Fruit fly (Drosophila melanogaster) whole organism, embryonic: ENCODE data around the gene Atu.
A peak's percentile ranks its signal among the peaks of the same experiment; 100 is the strongest.

Experiments used
- BEAF-32 ChIP-seq: fragments of 200-800 bp; sonication (Bioruptor generic); optimal IDR thresholded peaks from 3 replicates; lab custom pipeline; 2017; ENCODE audit warnings: missing biosample characterization, missing genetic modification characterization, mild to moderate bottlenecking, moderate library complexity, missing genetic modification reagents
- CG10321 ChIP-seq: fragments of 200-800 bp; sonication (Bioruptor generic); IDR thresholded peaks from 2 replicates; pipeline ENCODE4 v1.3.6; 2022; ENCODE audit warnings: missing biosample characterization, missing genetic modification characterization
- CG11398 ChIP-seq: fragments of 200-800 bp; sonication (Bioruptor generic); optimal IDR thresholded peaks from 2 replicates; lab custom pipeline; 2016; ENCODE audit warnings: missing biosample characterization, missing genetic modification characterization
- CG14014 ChIP-seq: fragments of 200-800 bp; sonication (Bioruptor generic); IDR thresholded peaks from 2 replicates; pipeline ENCODE4 v1.3.6; 2022; ENCODE audit warnings: missing biosample characterization, missing genetic modification characterization
- CG14710 ChIP-seq: fragments of 200-800 bp; sonication (Bioruptor generic); optimal IDR thresholded peaks from 3 replicates; lab custom pipeline; 2019; ENCODE audit warnings: missing biosample characterization, mild to moderate bottlenecking, missing genetic modification characterization, moderate library complexity
- CG17359 ChIP-seq: fragments of 200-800 bp; sonication (Bioruptor generic); optimal IDR thresholded peaks from 3 replicates; lab custom pipeline; 2018; ENCODE audit warnings: missing biosample characterization, mild to moderate bottlenecking, missing genetic modification characterization, moderate library complexity
- CG17829 ChIP-seq: fragments of 200-800 bp; optimal IDR thresholded peaks from 2 replicates; lab custom pipeline; 2019; ENCODE audit warnings: missing biosample characterization, mild to moderate bottlenecking, missing genetic modification characterization, moderate library complexity
- CG18262 ChIP-seq: fragments of 200-800 bp; optimal IDR thresholded peaks from 3 replicates; lab custom pipeline; 2019; ENCODE audit warnings: missing biosample characterization, mild to moderate bottlenecking, missing genetic modification characterization, moderate library complexity
- CG2120 ChIP-seq: fragments of 200-800 bp; sonication (Bioruptor generic); optimal IDR thresholded peaks from 3 replicates; lab custom pipeline; 2016; ENCODE audit warnings: missing biosample characterization, missing genetic modification characterization
- CG2199 ChIP-seq: fragments of 200-800 bp; sonication (Bioruptor generic); IDR thresholded peaks from 3 replicates; pipeline ENCODE4 v1.3.6; 2022; ENCODE audit warnings: missing biosample characterization, missing genetic modification characterization
- CG34224 ChIP-seq: fragments of 200-800 bp; sonication (Bioruptor generic); IDR thresholded peaks from 3 replicates; pipeline ENCODE4 v1.3.6; 2022; ENCODE audit warnings: missing biosample characterization, missing genetic modification characterization; ENCODE audit not compliant: partially characterized antibody
- CG3995 ChIP-seq: fragments of 200-800 bp; sonication (Bioruptor generic); optimal IDR thresholded peaks from 3 replicates; lab custom pipeline; 2016; ENCODE audit warnings: missing biosample characterization, missing genetic modification characterization
- CG42726 ChIP-seq: fragments of 200-800 bp; sonication (Bioruptor generic); IDR thresholded peaks from 2 replicates; pipeline ENCODE4 v1.3.6; 2022; ENCODE audit warnings: missing biosample characterization, missing genetic modification characterization; ENCODE audit not compliant: partially characterized antibody
- CG4707 ChIP-seq: fragments of 200-800 bp; sonication (Bioruptor generic); optimal IDR thresholded peaks from 2 replicates; lab custom pipeline; 2018; ENCODE audit warnings: missing biosample characterization, mild to moderate bottlenecking, missing genetic modification characterization, moderate library complexity
- CG6254 ChIP-seq: fragments of 200-800 bp; sonication (Bioruptor generic); optimal IDR thresholded peaks from 3 replicates; lab custom pipeline; 2017; ENCODE audit warnings: mild to moderate bottlenecking, missing biosample characterization, missing genetic modification reagents, missing genetic modification characterization
- CG6683 ChIP-seq: fragments of 200-800 bp; sonication (Bioruptor generic); optimal IDR thresholded peaks from 2 replicates; lab custom pipeline; 2017; ENCODE audit warnings: missing biosample characterization, mild to moderate bottlenecking, missing genetic modification characterization, missing genetic modification reagents
- CG7963 ChIP-seq: fragments of 200-800 bp; sonication (Bioruptor generic); IDR thresholded peaks from 3 replicates; pipeline ENCODE4 v1.3.6; 2022; ENCODE audit warnings: missing biosample characterization, missing genetic modification characterization; ENCODE audit not compliant: partially characterized antibody
- CG7987 ChIP-seq: fragments of 200-800 bp; sonication (Bioruptor generic); optimal IDR thresholded peaks from 2 replicates; lab custom pipeline; 2018; ENCODE audit warnings: missing biosample characterization, mild to moderate bottlenecking, missing genetic modification characterization, moderate library complexity
- CG9437 ChIP-seq: fragments of 200-800 bp; sonication (Bioruptor generic); optimal IDR thresholded peaks from 2 replicates; lab custom pipeline; 2018; ENCODE audit warnings: missing biosample characterization, mild to moderate bottlenecking, missing genetic modification characterization
- CrebB ChIP-seq: fragments of 200-800 bp; sonication (Bioruptor generic); optimal IDR thresholded peaks from 3 replicates; lab custom pipeline; 2018; ENCODE audit warnings: missing biosample characterization, mild to moderate bottlenecking, missing genetic modification characterization
- Dad ChIP-seq: fragments of 200-800 bp; sonication (Bioruptor generic); optimal IDR thresholded peaks from 3 replicates; lab custom pipeline; 2016; ENCODE audit warnings: missing biosample characterization, missing genetic modification characterization
- Dfd ChIP-seq, 2 experiments: fragments of >200 bp; optimal IDR thresholded peaks; 2 replicates each; lab custom pipeline; 2017; ENCODE audit warnings: missing biosample characterization in 2 of 2, missing genetic modification characterization in 2 of 2
- Ets65A ChIP-seq: fragments of 200-800 bp; sonication (Bioruptor generic); peaks from one replicate; lab custom pipeline; 2016; ENCODE audit warnings: missing biosample characterization, missing genetic modification characterization
- GATAe ChIP-seq: fragments of 200-800 bp; sonication (Bioruptor generic); conservative IDR thresholded peaks from 2 replicates; pipeline ENCODE4 v1.3.6; 2022; ENCODE audit warnings: missing biosample characterization, missing genetic modification characterization
- Rfx ChIP-seq: fragments of 200-800 bp; sonication (Bioruptor generic); IDR thresholded peaks from 2 replicates; pipeline ENCODE4 v1.3.6; 2022; ENCODE audit warnings: missing biosample characterization, missing genetic modification characterization
- Six4 ChIP-seq: fragments of 200-800 bp; sonication (Bioruptor generic); optimal IDR thresholded peaks from 2 replicates; lab custom pipeline; 2016; ENCODE audit warnings: missing biosample characterization, missing genetic modification characterization
- Sry-β ChIP-seq: fragments of 200-800 bp; sonication (Bioruptor generic); optimal IDR thresholded peaks from 2 replicates; lab custom pipeline; 2018; ENCODE audit warnings: missing biosample characterization, mild to moderate bottlenecking, missing genetic modification characterization, moderate library complexity
- ac ChIP-seq: fragments of 200-800 bp; sonication (Bioruptor generic); optimal IDR thresholded peaks from 3 replicates; lab custom pipeline; 2017; ENCODE audit warnings: missing biosample characterization, mild to moderate bottlenecking, missing genetic modification characterization
- ash1 ChIP-seq: fragments of 200-800 bp; sonication (Bioruptor generic); optimal IDR thresholded peaks from 2 replicates; lab custom pipeline; 2018; ENCODE audit warnings: missing biosample characterization, mild to moderate bottlenecking, missing genetic modification characterization
- br ChIP-seq: fragments of >200 bp; optimal IDR thresholded peaks from 2 replicates; lab custom pipeline; 2017
- crc ChIP-seq: fragments of 200-800 bp; sonication (Bioruptor generic); optimal IDR thresholded peaks from 2 replicates; lab custom pipeline; 2016; ENCODE audit warnings: missing biosample characterization, missing genetic modification characterization
- dmrt99B ChIP-seq: fragments of 200-800 bp; sonication (Bioruptor generic); optimal IDR thresholded peaks from 2 replicates; lab custom pipeline; 2018; ENCODE audit warnings: missing biosample characterization, mild to moderate bottlenecking, missing genetic modification characterization, moderate library complexity
- ewg ChIP-seq: fragments of 200-800 bp; sonication (Bioruptor generic); optimal IDR thresholded peaks from 3 replicates; lab custom pipeline; 2017; ENCODE audit warnings: mild to moderate bottlenecking, missing biosample characterization, missing genetic modification reagents, missing genetic modification characterization
- fd3F ChIP-seq: fragments of 200-800 bp; sonication (Bioruptor generic); optimal IDR thresholded peaks from 2 replicates; lab custom pipeline; 2018; ENCODE audit warnings: missing biosample characterization, mild to moderate bottlenecking, missing genetic modification characterization, moderate library complexity
- gsb-n ChIP-seq: fragments of 200-800 bp; sonication (Bioruptor generic); optimal IDR thresholded peaks from 3 replicates; lab custom pipeline; 2018; ENCODE audit warnings: missing biosample characterization, mild to moderate bottlenecking, missing genetic modification characterization
- nerfin-2 ChIP-seq: fragments of 200-800 bp; sonication (Bioruptor generic); IDR thresholded peaks from 2 replicates; pipeline ENCODE4 v1.3.6; 2022; ENCODE audit warnings: missing biosample characterization, missing genetic modification characterization; ENCODE audit not compliant: partially characterized antibody
- ranshi ChIP-seq: fragments of 200-800 bp; sonication (Bioruptor generic); IDR thresholded peaks from 2 replicates; pipeline ENCODE4 v1.3.6; 2022; ENCODE audit warnings: missing biosample characterization, missing genetic modification characterization
- rib ChIP-seq: fragments of 200-800 bp; sonication (Bioruptor generic); IDR thresholded peaks from 2 replicates; pipeline ENCODE4 v1.3.6; 2022; ENCODE audit warnings: missing biosample characterization, missing genetic modification characterization
- salm ChIP-seq: fragments of 200-800 bp; sonication (Bioruptor generic); optimal IDR thresholded peaks from 2 replicates; lab custom pipeline; 2018; ENCODE audit warnings: missing biosample characterization, mild to moderate bottlenecking, missing genetic modification characterization
- sc ChIP-seq, 3 experiments: fragments of >200 bp in 2 of 3; fragments of 200-800 bp in 1 of 3; sonication (Bioruptor generic) in 1 of 3; optimal IDR thresholded peaks; 2 replicates in 2 of 3; 3 replicates in 1 of 3; lab custom pipeline; 2017; ENCODE audit warnings: mild to moderate bottlenecking in 1 of 3, missing biosample characterization in 1 of 3, missing genetic modification characterization in 1 of 3, missing genetic modification reagents in 1 of 3
- schlank ChIP-seq: fragments of 200-800 bp; sonication (Bioruptor generic); optimal IDR thresholded peaks from 2 replicates; lab custom pipeline; 2018; ENCODE audit warnings: missing biosample characterization, mild to moderate bottlenecking, missing genetic modification characterization
- seq ChIP-seq: fragments of 200-800 bp; sonication (Bioruptor generic); IDR thresholded peaks from 2 replicates; pipeline ENCODE4 v1.3.6; 2022; ENCODE audit warnings: missing biosample characterization, missing genetic modification characterization
- sim ChIP-seq: fragments of 200-800 bp; sonication (Bioruptor generic); IDR thresholded peaks from 2 replicates; pipeline ENCODE4 v1.3.6; 2022; ENCODE audit warnings: missing biosample characterization, missing genetic modification characterization
- sna ChIP-seq: fragments of 200-800 bp; sonication (Bioruptor generic); IDR thresholded peaks from 2 replicates; pipeline ENCODE4 v1.3.6; 2022; ENCODE audit warnings: missing biosample characterization, missing genetic modification characterization; ENCODE audit not compliant: partially characterized antibody
- sqz ChIP-seq: fragments of 200-800 bp; sonication (Bioruptor generic); optimal IDR thresholded peaks from 3 replicates; lab custom pipeline; 2018; ENCODE audit warnings: missing biosample characterization, mild to moderate bottlenecking, missing genetic modification characterization
- sr ChIP-seq: fragments of 200-800 bp; sonication (Bioruptor generic); IDR thresholded peaks from 3 replicates; pipeline ENCODE4 v1.3.6; 2022; ENCODE audit warnings: missing biosample characterization, missing genetic modification characterization
- twi ChIP-seq: fragments of 200-800 bp; optimal IDR thresholded peaks from 2 replicates; lab custom pipeline; 2019; ENCODE audit warnings: missing biosample characterization, mild to moderate bottlenecking, missing genetic modification characterization, moderate library complexity
- unpg ChIP-seq: fragments of 200-800 bp; sonication (Bioruptor generic); optimal IDR thresholded peaks from 3 replicates; lab custom pipeline; 2018; ENCODE audit warnings: missing biosample characterization, mild to moderate bottlenecking, missing genetic modification characterization, moderate library complexity
- wdn ChIP-seq: fragments of 200-800 bp; sonication (Bioruptor generic); IDR thresholded peaks from 2 replicates; pipeline ENCODE4 v1.3.6; 2022; ENCODE audit warnings: missing biosample characterization, missing genetic modification characterization

The Atu gene

dm6 chr3R:5658984-5659802 is 46.0 kb downstream of the Atu start (continued):
- TF ChIP-seq br (lab: Kevin White, UChicago) (no peak), salm (no peak), dmrt99B (no peak), sqz (GFP tag; lab: Kevin White, UChicago) (no peak), CG6683 (GFP tag; lab: Kevin White, UChicago) (no peak), CG42726 (GFP tag; lab: Robert Waterston, UW) (no peak), unpg (GFP tag; lab: Kevin White, UChicago) (no peak), Rfx (GFP tag; lab: Robert Waterston, UW) (peak; percentile 26), ewg (GFP tag; lab: Kevin White, UChicago) (no peak), twi (tag; lab: Kevin White, UChicago) (no peak), sr (GFP tag; lab: Robert Waterston, UW) (no peak), crc (GFP tag; lab: Kevin White, UChicago) (no peak), ranshi (GFP tag; lab: Robert Waterston, UW) (no peak), seq (GFP tag; lab: Robert Waterston, UW) (no peak), fd3F (GFP tag; lab: Kevin White, UChicago) (no peak), CG6254 (GFP tag; lab: Kevin White, UChicago) (no peak), CG2120 (GFP tag; lab: Kevin White, UChicago) (no peak), CG17359 (tag; lab: Kevin White, UChicago) (no peak), CG7963 (GFP tag; lab: Robert Waterston, UW) (no peak), GATAe (GFP tag; lab: Robert Waterston, UW) (no peak), Ets65A (peak; percentile 81), sim (GFP tag; lab: Robert Waterston, UW) (no peak), sc (optimal IDR thresholded peaks at IDR 0.05; lab: Kevin White, UChicago) (no peak), sc (GFP tag; optimal IDR thresholded peaks at IDR 0.05; lab: Kevin White, UChicago) (no peak), ash1 (GFP tag; lab: Kevin White, UChicago) (no peak), CrebB (tag; lab: Kevin White, UChicago) (no peak), CG10321 (GFP tag; lab: Robert Waterston, UW) (no peak), schlank (tag; lab: Kevin White, UChicago) (no peak), rib (GFP tag; lab: Robert Waterston, UW) (no peak), CG9437 (GFP tag; lab: Kevin White, UChicago) (no peak), CG14014 (GFP tag; lab: Robert Waterston, UW) (no peak)

dm6 chr3R:5659829-5660197 is 46.7 kb downstream of the Atu start, which contains the start of gene CG2182:
Gene CG2182, minus strand, starts transcription at chr3R:5659912.
- TF ChIP-seq BEAF-32 (no peak), Six4 (GFP tag; lab: Kevin White, UChicago) (no peak), Sry-β (GFP tag; lab: Kevin White, UChicago) (no peak), CG11398 (GFP tag; lab: Kevin White, UChicago) (no peak), sna (GFP tag; lab: Robert Waterston, UW) (peak; percentile 12; the same call in 1 of the 2 replicates), CG7987 (GFP tag; lab: Kevin White, UChicago) (no peak), CG18262 (tag; lab: Kevin White, UChicago) (no peak), CG34224 (GFP tag; lab: Robert Waterston, UW) (peak; percentile 9), wdn (GFP tag; lab: Robert Waterston, UW) (no peak), Dad (GFP tag; lab: Kevin White, UChicago) (peak; percentile 0), CG4707 (GFP tag; lab: Kevin White, UChicago) (no peak), CG17829 (tag; lab: Kevin White, UChicago) (no peak), ac (GFP tag; lab: Kevin White, UChicago) (no peak), CG2199 (GFP tag; lab: Robert Waterston, UW) (no peak), CG3995 (peak; percentile 84), nerfin-2 (peak; percentile 7), gsb-n (tag; lab: Kevin White, UChicago) (no peak), Dfd (GFP tag; optimal IDR thresholded peaks at IDR 0.05; lab: Kevin White, UChicago) (no peak), CG14710 (tag; lab: Kevin White, UChicago) (no peak)
